Worm (Caenorhabditis elegans) whole organism, young adult: ENCODE measurements around the gene daam-1.
A peak's percentile ranks its signal among the peaks of the same experiment; 100 is the strongest.

ENCODE experiments used
- B0035.1 ChIP-seq: sonication (generic microtip); optimal IDR thresholded peaks from 2 replicates; lab custom pipeline; 2016; ENCODE audit warnings: missing genetic modification characterization, mild to moderate bottlenecking, missing compliant biosample characterization, missing genotype, missing genetic modification reagents
- D2030.7 ChIP-seq: fragments of 200-800 bp; sonication (Bioruptor generic); IDR thresholded peaks from 2 replicates; pipeline ENCODE4 v1.3.6; 2022; ENCODE audit warnings: missing genetic modification reagents, missing genetic modification characterization, missing compliant biosample characterization
- F10E7.11 ChIP-seq: sonication (generic microtip); optimal IDR thresholded peaks from 2 replicates; lab custom pipeline; 2017; ENCODE audit warnings: mild to moderate bottlenecking, missing genetic modification characterization, moderate library complexity, missing compliant biosample characterization
- F23B12.7 ChIP-seq: sonication (generic microtip); optimal IDR thresholded peaks from 2 replicates; lab custom pipeline; 2017; ENCODE audit warnings: missing genetic modification characterization, mild to moderate bottlenecking, missing compliant biosample characterization, antibody characterized with exemption, moderate library complexity; ENCODE audit not compliant: insufficient read depth
- F49E8.2 ChIP-seq: sonication (generic microtip); optimal IDR thresholded peaks from 3 replicates; lab custom pipeline; 2017; ENCODE audit warnings: missing genetic modification characterization, mild to moderate bottlenecking, missing compliant biosample characterization, antibody characterized with exemption, moderate library complexity; ENCODE audit not compliant: insufficient read depth
- F52B5.7 ChIP-seq: sonication (generic microtip); optimal IDR thresholded peaks from 2 replicates; lab custom pipeline; 2016; ENCODE audit warnings: mild to moderate bottlenecking, missing genetic modification characterization, missing compliant biosample characterization
- F55B11.4 ChIP-seq: sonication (generic microtip); optimal IDR thresholded peaks from 2 replicates; lab custom pipeline; 2016; ENCODE audit warnings: missing compliant biosample characterization, missing genetic modification characterization, borderline replicate concordance; ENCODE audit not compliant: insufficient read depth
- K12H6.12 ChIP-seq: fragments of 200-800 bp; sonication (Bioruptor generic); optimal IDR thresholded peaks from 2 replicates; lab custom pipeline; 2018; ENCODE audit warnings: mild to moderate bottlenecking, missing genetic modification characterization, missing compliant biosample characterization
- T26A5.8 ChIP-seq: sonication (generic microtip); optimal IDR thresholded peaks from 2 replicates; lab custom pipeline; 2016; ENCODE audit warnings: missing genetic modification characterization, missing compliant biosample characterization
- Y53F4B.3 ChIP-seq: fragments of 200-800 bp; sonication (Bioruptor generic); IDR thresholded peaks from 2 replicates; pipeline ENCODE4 v1.3.6; 2022; ENCODE audit warnings: missing genetic modification reagents, missing genetic modification characterization, missing compliant biosample characterization
- ZK185.1 ChIP-seq: sonication (generic microtip); optimal IDR thresholded peaks from 2 replicates; lab custom pipeline; 2016; ENCODE audit warnings: mild to moderate bottlenecking, missing genetic modification characterization, missing compliant biosample characterization; ENCODE audit not compliant: poor library complexity, severe bottlenecking
- athp-1 ChIP-seq: sonication (generic microtip); optimal IDR thresholded peaks from 2 replicates; lab custom pipeline; 2017; ENCODE audit warnings: mild to moderate bottlenecking, missing genetic modification characterization, missing compliant biosample characterization
- cebp-1 ChIP-seq, 2 experiments: fragments of 200-800 bp in 1 of 2; sonication (Bioruptor generic) in 1 of 2; sonication (generic microtip) in 1 of 2; IDR thresholded peaks in 1 of 2; optimal IDR thresholded peaks in 1 of 2; 2 replicates each; pipeline versions ENCODE4 v1.3.6 to Lab custom; 2017 to 2022; ENCODE audit warnings: missing compliant biosample characterization in 2 of 2, missing genetic modification characterization in 2 of 2, mild to moderate bottlenecking in 1 of 2, missing genetic modification reagents in 1 of 2, moderate library complexity in 1 of 2
- ceh-40 ChIP-seq: fragments of 200-800 bp; sonication (Bioruptor generic); IDR thresholded peaks from 2 replicates; pipeline ENCODE4 v1.3.6; 2022; ENCODE audit warnings: missing genetic modification characterization, missing compliant biosample characterization
- egrh-3 ChIP-seq: fragments of 200-800 bp; sonication (Bioruptor generic); IDR thresholded peaks from 2 replicates; pipeline ENCODE4 v1.3.6; 2022; ENCODE audit warnings: missing genetic modification reagents, missing genetic modification characterization, missing compliant biosample characterization
- hlh-12 ChIP-seq: sonication (generic microtip); optimal IDR thresholded peaks from 2 replicates; lab custom pipeline; 2016; ENCODE audit warnings: missing genetic modification characterization, missing compliant biosample characterization
- hlh-26 ChIP-seq: fragments of 200-800 bp; sonication (Bioruptor generic); conservative IDR thresholded peaks from 2 replicates; pipeline ENCODE4 v1.3.6; 2022; ENCODE audit warnings: missing genetic modification reagents, missing genetic modification characterization, missing compliant biosample characterization
- hmg-1.2 ChIP-seq: fragments of 200-800 bp; sonication (Bioruptor generic); IDR thresholded peaks from 2 replicates; pipeline ENCODE4 v1.3.6; 2022; ENCODE audit warnings: missing genetic modification reagents, missing genetic modification characterization, missing compliant biosample characterization
- hrde-1 ChIP-seq: sonication (generic microtip); optimal IDR thresholded peaks from 2 replicates; lab custom pipeline; 2016; ENCODE audit warnings: missing genetic modification characterization, mild to moderate bottlenecking, missing compliant biosample characterization, moderate library complexity, missing genotype, missing genetic modification reagents, borderline replicate concordance
- lag-1 ChIP-seq: fragments of 200-800 bp; sonication (Bioruptor generic); IDR thresholded peaks from 2 replicates; pipeline ENCODE4 v1.3.6; 2022; ENCODE audit warnings: missing genetic modification reagents, missing genetic modification characterization, missing compliant biosample characterization
- lin-40 ChIP-seq: sonication (generic microtip); optimal IDR thresholded peaks from 2 replicates; lab custom pipeline; 2016; ENCODE audit warnings: missing genetic modification characterization, mild to moderate bottlenecking, missing compliant biosample characterization, missing genotype, missing genetic modification reagents
- lsy-27 ChIP-seq: sonication (generic microtip); optimal IDR thresholded peaks from 2 replicates; lab custom pipeline; 2017; ENCODE audit warnings: missing genetic modification characterization, mild to moderate bottlenecking, missing compliant biosample characterization, antibody characterized with exemption, missing genotype, borderline replicate concordance; ENCODE audit not compliant: insufficient read depth
- madf-10 ChIP-seq: sonication (generic microtip); optimal IDR thresholded peaks from 2 replicates; lab custom pipeline; 2016; ENCODE audit warnings: mild to moderate bottlenecking, missing genetic modification characterization, missing compliant biosample characterization
- madf-3 ChIP-seq: fragments of 200-800 bp; sonication (Bioruptor generic); IDR thresholded peaks from 2 replicates; pipeline ENCODE4 v1.3.6; 2022; ENCODE audit warnings: missing genetic modification reagents, missing genetic modification characterization, missing compliant biosample characterization
- madf-6 ChIP-seq: fragments of 200-800 bp; sonication (Bioruptor generic); IDR thresholded peaks from 2 replicates; pipeline ENCODE4 v1.3.6; 2022; ENCODE audit warnings: missing genetic modification reagents, missing genetic modification characterization, missing compliant biosample characterization
- mcd-1 ChIP-seq: fragments of 200-800 bp; sonication (Bioruptor generic); IDR thresholded peaks from 2 replicates; pipeline ENCODE4 v1.3.6; 2022; ENCODE audit warnings: missing genetic modification reagents, missing genetic modification characterization, missing compliant biosample characterization
- nfyb-1 ChIP-seq: fragments of 200-800 bp; sonication (Bioruptor generic); IDR thresholded peaks from 2 replicates; pipeline ENCODE4 v1.3.6; 2022; ENCODE audit warnings: missing genetic modification reagents, missing genetic modification characterization, missing compliant biosample characterization
- nhr-179 ChIP-seq: sonication (generic microtip); optimal IDR thresholded peaks from 2 replicates; lab custom pipeline; 2016; ENCODE audit warnings: mild to moderate bottlenecking, missing genetic modification characterization, missing compliant biosample characterization
- nhr-27 ChIP-seq: fragments of 200-800 bp; sonication (Bioruptor generic); optimal IDR thresholded peaks from 2 replicates; lab custom pipeline; 2018; ENCODE audit warnings: mild to moderate bottlenecking, missing genetic modification characterization, moderate library complexity, missing compliant biosample characterization
- nhr-90 ChIP-seq: sonication (generic microtip); optimal IDR thresholded peaks from 2 replicates; lab custom pipeline; 2016; ENCODE audit warnings: missing genotype, mild to moderate bottlenecking, missing genetic modification characterization, missing compliant biosample characterization
- pbrm-1 ChIP-seq: fragments of 200-800 bp; sonication (Bioruptor generic); IDR thresholded peaks from 2 replicates; pipeline ENCODE4 v1.3.6; 2022; ENCODE audit warnings: missing genetic modification reagents, missing genetic modification characterization, missing compliant biosample characterization
- pha-4 ChIP-seq: fragments of 150-350 bp; sonication (generic microtip); optimal IDR thresholded peaks from 2 replicates; lab custom pipeline; 2014; ENCODE audit warnings: missing biosample characterization, missing genetic modification reagents, missing genetic modification characterization
- rcor-1 ChIP-seq: fragments of 200-800 bp; sonication (Bioruptor generic); IDR thresholded peaks from 2 replicates; pipeline ENCODE4 v1.3.6; 2022; ENCODE audit warnings: missing genetic modification reagents, missing genetic modification characterization, missing compliant biosample characterization
- snpc-1.3 ChIP-seq: sonication (generic microtip); optimal IDR thresholded peaks from 2 replicates; lab custom pipeline; 2017; ENCODE audit warnings: missing genetic modification characterization, mild to moderate bottlenecking, missing compliant biosample characterization, antibody characterized with exemption, moderate library complexity, missing genotype, missing genetic modification reagents; ENCODE audit not compliant: insufficient read depth
- snpc-3.4 ChIP-seq: sonication (generic microtip); optimal IDR thresholded peaks from 2 replicates; lab custom pipeline; 2017; ENCODE audit warnings: missing genetic modification characterization, mild to moderate bottlenecking, missing compliant biosample characterization, antibody characterized with exemption, moderate library complexity, missing genotype, missing genetic modification reagents
- tbp1 ChIP-seq: fragments of 200-800 bp; sonication (Bioruptor generic); optimal IDR thresholded peaks from 2 replicates; lab custom pipeline; 2018; ENCODE audit warnings: mild to moderate bottlenecking, missing genetic modification characterization, missing compliant biosample characterization
- tbx-9 ChIP-seq: sonication (generic microtip); optimal IDR thresholded peaks from 2 replicates; lab custom pipeline; 2016; ENCODE audit warnings: borderline replicate concordance, missing genetic modification characterization, inconsistent platforms, missing compliant biosample characterization
- zfh-2 ChIP-seq: fragments of 200-800 bp; sonication (Bioruptor generic); conservative IDR thresholded peaks from 2 replicates; pipeline ENCODE4 v1.3.6; 2022; ENCODE audit warnings: missing genetic modification reagents, missing genetic modification characterization, missing compliant biosample characterization
- ztf-26 ChIP-seq: sonication (generic microtip); optimal IDR thresholded peaks from 2 replicates; lab custom pipeline; 2017; ENCODE audit warnings: missing genetic modification characterization, missing compliant biosample characterization
- ztf-28 ChIP-seq: fragments of 200-800 bp; sonication (Bioruptor generic); IDR thresholded peaks from 2 replicates; pipeline ENCODE4 v1.3.6; 2022; ENCODE audit warnings: missing genetic modification reagents, missing genetic modification characterization, missing compliant biosample characterization
- ztf-6 ChIP-seq: fragments of 200-800 bp; sonication (Bioruptor generic); IDR thresholded peaks from 2 replicates; pipeline ENCODE4 v1.3.6; 2022; ENCODE audit warnings: missing genetic modification reagents, missing genetic modification characterization, missing compliant biosample characterization

The daam-1 gene

DNA sequence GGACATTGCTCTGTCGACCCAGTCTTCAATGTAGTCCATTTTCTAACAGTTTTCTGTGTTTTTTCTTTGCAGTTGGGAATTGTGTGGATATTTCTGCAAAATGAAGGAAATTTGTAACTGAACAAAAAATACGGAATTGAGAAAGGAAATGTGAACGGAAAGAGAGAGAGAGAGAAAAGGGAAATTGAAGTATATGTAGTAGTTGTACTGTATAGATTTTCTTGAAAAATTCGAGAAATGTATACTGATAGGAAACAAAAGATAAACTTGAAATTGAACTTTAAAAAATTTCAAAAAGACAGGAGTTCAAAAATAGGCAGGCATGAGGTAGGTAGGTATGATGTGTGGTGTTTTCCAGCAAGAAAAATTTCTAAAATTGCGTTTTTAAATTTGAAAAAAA, at the start of gene daam-1:
Gene daam-1, minus strand, starts transcription at position 101 of the 400 bp plus-strand sequence.
- TF ChIP-seq lag-1 (GFP tag; lab: Robert Waterston, UW) (no peak), F55B11.4 (tag; lab: Kevin White, UChicago) (no peak), nhr-179 (tag; lab: Kevin White, UChicago) (no peak), pbrm-1 (no peak), Y53F4B.3 (no peak), nhr-90 (tag; lab: Kevin White, UChicago) (no peak), T26A5.8 (tag; lab: Kevin White, UChicago) (no peak), F52B5.7 (tag; lab: Kevin White, UChicago) (no peak), tbp1 (GFP tag; lab: Kevin White, UChicago) (no peak), madf-3 (GFP tag; lab: Robert Waterston, UW) (no peak), tbx-9 (tag; lab: Kevin White, UChicago) (no peak), nhr-27 (tag; lab: Kevin White, UChicago) (no peak), ztf-28 (no peak), cebp-1 (GFP tag; IDR thresholded peaks at IDR 0.05; lab: Robert Waterston, UW) (no peak), cebp-1 (tag; optimal IDR thresholded peaks at IDR 0.05; lab: Kevin White, UChicago) (no peak), lsy-27 (tag; lab: Kevin White, UChicago) (no peak)

DNA sequence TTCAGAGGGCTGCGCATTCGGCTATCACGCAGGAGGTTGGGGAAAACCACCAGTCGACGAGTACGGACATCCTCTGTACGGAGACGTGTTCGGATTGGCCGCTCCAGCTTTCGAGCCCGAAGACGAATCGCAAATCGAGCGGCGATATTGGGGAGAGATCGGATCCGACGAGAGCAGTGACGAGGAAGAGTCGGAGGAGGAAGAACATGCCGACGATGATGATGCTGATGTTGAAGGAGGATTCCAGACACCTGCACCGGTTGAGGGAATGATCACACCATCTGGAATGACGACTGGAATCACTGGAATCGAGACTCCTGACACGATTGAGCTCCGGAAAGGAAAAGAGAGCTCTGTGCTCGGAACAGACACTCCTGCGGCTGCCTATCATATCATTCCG, 46.6 kb upstream of the daam-1 start:
- TF ChIP-seq zfh-2 (peak; percentile 51; the same call in 1 of the 2 replicates), nfyb-1 (GFP tag; lab: Robert Waterston, UW) (no peak)

DNA sequence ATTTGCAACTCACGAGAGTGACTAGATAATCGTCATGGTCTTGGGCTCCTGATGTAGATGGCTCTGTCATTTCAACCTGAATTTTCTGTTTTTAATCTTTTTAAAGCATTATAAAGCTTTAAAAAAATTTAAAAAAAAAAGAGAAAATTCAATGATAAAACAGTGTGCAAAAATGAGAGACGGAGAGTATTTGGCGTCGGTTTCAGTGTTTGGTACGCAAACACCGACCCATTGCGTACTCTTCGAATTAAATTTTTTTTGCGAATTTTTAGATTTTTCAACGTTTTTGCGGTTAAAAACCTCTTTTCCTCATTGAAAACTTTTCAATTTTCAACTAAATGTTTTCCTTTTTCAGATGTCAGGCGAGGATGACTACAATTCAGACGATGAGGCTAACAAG, 44.2 kb upstream of the daam-1 start, which contains the start of the genes W03F9.2 and sftb-2:
Gene W03F9.2, minus strand, starts transcription at position 153 of the 400 bp plus-strand sequence.
Gene sftb-2, plus strand, starts transcription at position 356 of the 400 bp plus-strand sequence.
- TF ChIP-seq tbp1 (GFP tag; lab: Kevin White, UChicago) (no peak), madf-6 (GFP tag; lab: Robert Waterston, UW) (peak; percentile 46; the same call in 1 of the 2 replicates), madf-10 (tag; lab: Kevin White, UChicago) (no peak), lin-40 (peak; percentile 19), nhr-27 (tag; lab: Kevin White, UChicago) (no peak), snpc-3.4 (tag; lab: Kevin White, UChicago) (no peak), D2030.7 (GFP tag; lab: Robert Waterston, UW) (peak; percentile 47; the same call in 1 of the 2 replicates), K12H6.12 (tag; lab: Kevin White, UChicago) (no peak), cebp-1 (GFP tag; IDR thresholded peaks at IDR 0.05; lab: Robert Waterston, UW) (no peak), cebp-1 (tag; optimal IDR thresholded peaks at IDR 0.05; lab: Kevin White, UChicago) (no peak), mcd-1 (peak; percentile 13; the same call in 1 of the 2 replicates), hmg-1.2 (GFP tag; lab: Robert Waterston, UW) (peak; percentile 93), snpc-1.3 (tag; lab: Kevin White, UChicago) (peak; percentile 1)
- TF ChIP-seq, all 124 proteins: peak for 6

DNA sequence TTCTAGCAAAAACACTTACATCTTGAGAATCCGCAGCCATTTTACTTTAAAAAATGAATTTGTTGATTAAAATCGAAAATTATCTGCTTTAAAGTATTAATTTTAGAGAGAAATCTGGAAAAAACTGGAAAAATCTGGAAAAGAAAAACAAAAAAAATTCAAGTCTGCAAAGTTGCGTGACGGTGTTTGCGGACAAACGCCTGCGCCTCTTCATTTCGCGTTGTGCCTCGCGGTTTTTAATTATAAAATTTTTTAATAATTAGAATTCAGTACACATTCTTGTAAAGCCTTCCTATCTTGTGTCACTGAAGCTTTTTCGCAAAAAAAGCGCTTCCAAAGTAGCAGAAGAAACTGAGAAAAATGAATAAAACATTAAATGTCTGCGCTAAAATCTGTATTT, 43.0 kb upstream of the daam-1 start, which contains the start of gene W03F9.1:
Gene W03F9.1, minus strand, starts transcription at position 109 of the 400 bp plus-strand sequence.
- TF ChIP-seq hrde-1 (tag; lab: Kevin White, UChicago), result no peak
- TF ChIP-seq F23B12.7 (tag; lab: Kevin White, UChicago), result peak; percentile 7
- TF ChIP-seq ZK185.1 (tag; lab: Kevin White, UChicago), result no peak
- no peak for TF ChIP-seq ztf-6 (GFP tag; lab: Robert Waterston, UW)
- TF ChIP-seq hlh-12, result no peak
- TF ChIP-seq ceh-40 (GFP tag; lab: Robert Waterston, UW), result no peak
- TF ChIP-seq athp-1 (tag; lab: Kevin White, UChicago), result no peak
- TF ChIP-seq rcor-1 (GFP tag; lab: Robert Waterston, UW), result peak; percentile 71
- TF ChIP-seq ztf-26 (tag; lab: Kevin White, UChicago), result peak; percentile 27
- TF ChIP-seq egrh-3 (GFP tag; lab: Robert Waterston, UW), result no peak
- TF ChIP-seq F10E7.11 (tag; lab: Kevin White, UChicago), result no peak
- no peak for TF ChIP-seq cebp-1 (GFP tag; IDR thresholded peaks at IDR 0.05; lab: Robert Waterston, UW)
- TF ChIP-seq cebp-1 (tag; optimal IDR thresholded peaks at IDR 0.05; lab: Kevin White, UChicago), result peak; percentile 50
- no peak for TF ChIP-seq B0035.1
- TF ChIP-seq hlh-26, result no peak
- TF ChIP-seq F49E8.2 (tag; lab: Kevin White, UChicago), result no peak
- TF ChIP-seq madf-3 (GFP tag; lab: Robert Waterston, UW), result no peak
- no peak for TF ChIP-seq pha-4
